Fruit fly (Drosophila melanogaster): Measurements from ENCODE around the gene CG18170.

- TF ChIP-seq CTCF (optimal IDR thresholded peaks at IDR 0.05) (no peak), CG8478 (optimal IDR thresholded peaks at IDR 0.05) (no peak)
Observed at dm6 chr3L:1569162-1569965, 33.4 kb upstream of the CG18170 start, which contains the start of gene Tmep.
